Worm (Caenorhabditis elegans): ENCODE data around the gene ZK218.3.

DNA sequence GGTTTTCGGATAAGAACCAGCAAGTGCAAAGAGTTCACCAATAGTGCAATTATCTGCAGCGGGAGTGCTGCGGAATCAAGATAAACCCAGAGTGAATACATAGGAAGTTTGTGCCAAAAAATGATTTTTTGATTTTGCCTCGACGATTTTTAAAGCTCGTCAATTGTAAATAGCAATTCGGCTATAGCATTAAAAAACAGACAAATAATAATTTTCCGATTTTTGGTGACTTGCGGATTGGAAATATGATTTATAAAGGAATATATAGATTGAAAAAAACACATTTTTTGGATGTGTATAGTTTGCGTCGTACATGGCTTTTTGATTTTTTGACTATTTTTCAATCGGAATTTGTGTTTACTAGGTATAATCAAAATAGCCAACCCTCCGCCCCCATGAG lies 18.8 kb downstream of the ZK218.3 start, which contains the start of gene srw-20:
- TF ChIP-seq eor-1 (tag; optimal IDR thresholded peaks at IDR 0.05) (no peak), zag-1 (tag; optimal IDR thresholded peaks at IDR 0.05) (no peak), ama-1 (optimal IDR thresholded peaks at IDR 0.05) (no peak), aly-2 (tag; optimal IDR thresholded peaks at IDR 0.05) (no peak), nfya-1 (tag; optimal IDR thresholded peaks at IDR 0.05; ENCODE audit: insufficient read depth) (no peak), fkh-10 (GFP tag; optimal IDR thresholded peaks at IDR 0.05) (no peak), ceh-82 (tag; optimal IDR thresholded peaks at IDR 0.05) (no peak), nhr-12 (tag; optimal IDR thresholded peaks at IDR 0.05) (no peak), lin-39 (tag; optimal IDR thresholded peaks at IDR 0.05) (no peak), R02D3.7 (tag; optimal IDR thresholded peaks at IDR 0.05) (no peak), pha-4 (tag; optimal IDR thresholded peaks at IDR 0.05) (no peak), nhr-76 (tag; optimal IDR thresholded peaks at IDR 0.05) (no peak), unc-39 (tag; optimal IDR thresholded peaks at IDR 0.05) (no peak)
